Worm (Caenorhabditis elegans): ENCODE data around the gene ggtb-1.

- no peak for TF ChIP-seq tbx-11 (GFP tag; IDR thresholded peaks at IDR 0.05)
- TF ChIP-seq ama-1 (optimal IDR thresholded peaks at IDR 0.05): no peak
- TF ChIP-seq hmbx-1 (tag; optimal IDR thresholded peaks at IDR 0.05): no peak
- TF ChIP-seq B0310.2 (tag; optimal IDR thresholded peaks at IDR 0.05): no peak
- TF ChIP-seq ets-7 (tag; optimal IDR thresholded peaks at IDR 0.05): no peak
- TF ChIP-seq tbx-37 (GFP tag; conservative IDR thresholded peaks at IDR 0.05): no peak
- peak; percentile 25 for TF ChIP-seq hmg-4 (GFP tag; optimal IDR thresholded peaks at IDR 0.05)
- no peak for TF ChIP-seq aly-1 (tag; optimal IDR thresholded peaks at IDR 0.05)
Observed at ce11 chrIII:7153747-7154238, 20.2 kb downstream of the ggtb-1 start, which contains the start of gene ogt-1.

Data from whole organism, early embryonic.